Fruit fly (Drosophila melanogaster): ENCODE results near the gene Chc.

Gene Chc

DNA sequence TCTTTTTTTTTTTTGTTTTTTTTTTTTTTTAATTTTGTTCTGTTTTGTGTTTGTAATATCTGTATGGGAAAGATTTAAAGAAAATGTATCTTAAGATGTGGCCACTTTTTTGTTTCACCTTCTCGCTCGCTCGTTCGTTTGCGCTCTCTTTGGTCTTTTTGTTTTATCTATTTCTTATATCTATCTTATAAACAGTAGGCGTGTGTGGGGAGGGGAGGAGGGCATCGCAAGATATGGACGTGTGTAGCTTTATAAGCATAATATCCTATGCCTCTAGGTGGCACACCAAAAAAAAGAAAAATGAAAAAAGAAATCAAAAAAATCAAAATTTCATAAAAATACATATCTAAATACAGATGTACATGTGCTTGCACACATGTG lies 22.7 kb downstream of the Chc start:
- TF ChIP-seq sens (GFP tag) (peak; percentile 68), dysf (GFP tag; IDR thresholded peaks at IDR 0.05) (no peak), lola (GFP tag; optimal IDR thresholded peaks at IDR 0.05) (peak in 1 of 3 experiments; percentile 22), eve (GFP tag; optimal IDR thresholded peaks at IDR 0.05) (peak in 1 of 2 experiments; percentile 14), Med (GFP tag) (peak; percentile 71)

DNA sequence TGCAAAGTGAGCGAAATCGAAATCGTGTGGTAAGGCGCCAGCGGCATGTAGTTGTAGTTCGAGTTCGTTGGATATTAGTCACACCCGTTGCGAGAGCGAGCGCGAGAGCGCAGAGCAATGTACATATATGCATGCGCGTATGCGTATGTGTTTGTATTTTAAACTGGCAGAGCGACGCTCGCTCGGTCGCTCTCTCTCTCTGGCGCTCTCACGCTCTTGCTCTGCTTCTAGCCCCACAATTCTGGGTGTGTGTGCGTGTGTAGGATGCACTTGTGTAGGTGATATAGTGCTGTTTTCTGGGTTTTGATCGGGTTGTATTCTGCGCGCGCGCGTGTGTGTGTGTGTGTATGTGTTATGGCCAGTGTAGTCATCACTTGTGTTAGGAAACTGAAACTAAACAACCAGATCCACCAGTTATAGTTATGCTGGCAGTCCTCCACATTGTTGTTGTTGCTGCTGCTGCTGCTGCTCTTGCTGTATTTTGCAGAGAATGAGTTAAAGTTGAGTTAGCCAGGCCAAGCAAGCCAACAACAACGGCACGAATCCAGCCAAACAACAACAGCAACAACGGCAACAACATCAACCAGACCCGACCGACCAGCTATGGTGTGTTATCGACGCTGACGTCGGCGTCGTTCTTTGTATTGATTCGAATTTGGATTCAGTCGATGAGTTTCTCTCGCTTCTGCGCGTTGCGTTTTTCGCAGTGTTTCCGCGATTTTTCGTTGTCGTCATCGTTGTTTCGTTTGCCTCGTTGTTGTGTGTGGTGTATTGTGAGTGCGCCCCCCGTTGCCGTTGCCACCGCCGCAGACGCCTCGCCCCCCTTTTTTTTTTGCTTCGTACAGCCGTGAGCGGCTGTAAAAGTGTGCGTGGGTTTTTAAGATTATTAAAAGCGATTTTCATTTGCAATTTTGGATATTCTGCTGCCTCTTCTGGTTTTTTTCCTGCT lies 23.4 kb downstream of the Chc start:
- peak; percentile 98 for TF ChIP-seq CG4360 (GFP tag; IDR thresholded peaks at IDR 0.05)
- no peak for TF ChIP-seq nau (GFP tag; optimal IDR thresholded peaks at IDR 0.05)
- peak; percentile 45; the same call in 2 of the 3 replicates for TF ChIP-seq zen2 (GFP tag; IDR thresholded peaks at IDR 0.05; ENCODE audit: partially characterized antibody)
- peak; percentile 67 for TF ChIP-seq onecut (GFP tag; IDR thresholded peaks at IDR 0.05)
- peak; percentile 61 for TF ChIP-seq Aef1 (GFP tag; IDR thresholded peaks at IDR 0.05)
- TF ChIP-seq crc (GFP tag; optimal IDR thresholded peaks at IDR 0.05), result no peak
- peak; percentile 26; the same call in 1 of the 2 replicates for TF ChIP-seq stc (GFP tag; IDR thresholded peaks at IDR 0.05)
- peak; percentile 62; the same call in 1 of the 2 replicates for TF ChIP-seq CG32532 (GFP tag; IDR thresholded peaks at IDR 0.05)
- no peak for TF ChIP-seq Elba2 (GFP tag; optimal IDR thresholded peaks at IDR 0.05)
- peak; percentile 5 for TF ChIP-seq CG8924 (tag; optimal IDR thresholded peaks at IDR 0.05)
- no peak for TF ChIP-seq Eip74EF (GFP tag; optimal IDR thresholded peaks at IDR 0.05)
- no peak for TF ChIP-seq CG12155 (GFP tag; optimal IDR thresholded peaks at IDR 0.05)
- TF ChIP-seq CG14710 (tag; optimal IDR thresholded peaks at IDR 0.05), result peak; percentile 10
- peak; percentile 45 for TF ChIP-seq kay (GFP tag; optimal IDR thresholded peaks at IDR 0.05)
- TF ChIP-seq pan (optimal IDR thresholded peaks at IDR 0.05), result no peak
- peak in 1 of 2 experiments; percentile 26 for TF ChIP-seq pan (GFP tag; optimal IDR thresholded peaks at IDR 0.05 in 1 of 2, IDR thresholded peaks at IDR 0.05 in 1 of 2)
- TF ChIP-seq Adf1 (GFP tag; IDR thresholded peaks at IDR 0.05), result peak; percentile 90
- peak; percentile 98 to 99 for TF ChIP-seq Trl (optimal IDR thresholded peaks at IDR 0.05)
- peak; percentile 61 for TF ChIP-seq Trl (GFP tag; optimal IDR thresholded peaks at IDR 0.05)
- peak; percentile 70 for TF ChIP-seq CG17385 (GFP tag; optimal IDR thresholded peaks at IDR 0.05)
- TF ChIP-seq exex (tag; optimal IDR thresholded peaks at IDR 0.05), result peak; percentile 1
- TF ChIP-seq D19B (GFP tag; optimal IDR thresholded peaks at IDR 0.05), result no peak
- TF ChIP-seq pzg (GFP tag; optimal IDR thresholded peaks at IDR 0.05), result no peak
- no peak for TF ChIP-seq CG31365 (tag; optimal IDR thresholded peaks at IDR 0.05)
- TF ChIP-seq cad (GFP tag; optimal IDR thresholded peaks at IDR 0.05), result no peak
- peak; percentile 56 for TF ChIP-seq CG6765 (GFP tag; optimal IDR thresholded peaks at IDR 0.05)
- TF ChIP-seq CG34224 (GFP tag; IDR thresholded peaks at IDR 0.05; ENCODE audit: partially characterized antibody), result peak; percentile 65
- TF ChIP-seq CG13624 (GFP tag; optimal IDR thresholded peaks at IDR 0.05), result no peak
- TF ChIP-seq HLH4C (GFP tag; IDR thresholded peaks at IDR 0.05; ENCODE audit: partially characterized antibody), result no peak
- no peak for TF ChIP-seq CG10274 (GFP tag; optimal IDR thresholded peaks at IDR 0.05)
- peak; percentile 13 for TF ChIP-seq Nf-YB (GFP tag; optimal IDR thresholded peaks at IDR 0.05)
- TF ChIP-seq gfzf (GFP tag; optimal IDR thresholded peaks at IDR 0.05), result no peak
- no peak for TF ChIP-seq jing (GFP tag; optimal IDR thresholded peaks at IDR 0.05)
- TF ChIP-seq sqz (GFP tag; optimal IDR thresholded peaks at IDR 0.05), result peak; percentile 44
- TF ChIP-seq p53 (GFP tag; optimal IDR thresholded peaks at IDR 0.05), result no peak
- peak; percentile 67 for TF ChIP-seq CG3163 (GFP tag; optimal IDR thresholded peaks at IDR 0.05)
- TF ChIP-seq Fer1 (GFP tag; optimal IDR thresholded peaks at IDR 0.05), result peak; percentile 12
- TF ChIP-seq CG16815 (GFP tag; optimal IDR thresholded peaks at IDR 0.05), result no peak
- no peak for TF ChIP-seq ro (GFP tag; IDR thresholded peaks at IDR 0.05)
- no peak for TF ChIP-seq CG12942 (GFP tag; optimal IDR thresholded peaks at IDR 0.05)
- TF ChIP-seq Abd-B (GFP tag; optimal IDR thresholded peaks at IDR 0.05), result no peak
- no peak for TF ChIP-seq Vsx1 (GFP tag; optimal IDR thresholded peaks at IDR 0.05)

Data from whole organism, embryonic.